Fruit fly (Drosophila melanogaster): ENCODE measurements around the gene inaF-C.

Gene inaF-C

dm6 chrX:11694959-11695882 is 36.3 kb downstream of the inaF-C start, which contains the start of gene PhKgamma (continued):
- TF ChIP-seq fd59A (GFP tag; optimal IDR thresholded peaks at IDR 0.05) (peak; percentile 29), svp (GFP tag) (peak; percentile 83), Sox14 (GFP tag; optimal IDR thresholded peaks at IDR 0.05) (peak; percentile 35), topi (GFP tag; optimal IDR thresholded peaks at IDR 0.05) (peak; percentile 15), Hr38 (GFP tag; optimal IDR thresholded peaks at IDR 0.05) (no peak), CG7368 (GFP tag; optimal IDR thresholded peaks at IDR 0.05) (peak; percentile 28), CG8319 (GFP tag; optimal IDR thresholded peaks at IDR 0.05) (no peak), eg (GFP tag; IDR thresholded peaks at IDR 0.05) (peak; percentile 74; the same call in 2 of the 3 replicates), CG11294 (GFP tag; IDR thresholded peaks at IDR 0.05) (no peak; the same call in 1 of the 2 replicates), CG16779 (tag; optimal IDR thresholded peaks at IDR 0.05) (peak; percentile 67), Hr4 (GFP tag; optimal IDR thresholded peaks at IDR 0.05) (no peak)

dm6 chrX:11689669-11690068 is 41.9 kb downstream of the inaF-C start:
- TF ChIP-seq Ets96B (tag; optimal IDR thresholded peaks at IDR 0.05) (no peak), CG15336 (GFP tag; IDR thresholded peaks at IDR 0.05) (no peak), net (GFP tag; optimal IDR thresholded peaks at IDR 0.05) (no peak), CG8632 (GFP tag; optimal IDR thresholded peaks at IDR 0.05) (no peak), fkh (GFP tag; optimal IDR thresholded peaks at IDR 0.05) (peak; percentile 25), achi (GFP tag; optimal IDR thresholded peaks at IDR 0.05) (no peak), CG1621 (tag; optimal IDR thresholded peaks at IDR 0.05) (no peak), Eip78C (GFP tag) (peak; percentile 64), ss (GFP tag; optimal IDR thresholded peaks at IDR 0.05) (peak in 1 of 2 experiments; percentile 12), spab (GFP tag; optimal IDR thresholded peaks at IDR 0.05) (no peak)

- TF ChIP-seq fkh (GFP tag; optimal IDR thresholded peaks at IDR 0.05) = peak; percentile 1
- TF ChIP-seq Ets96B (tag; optimal IDR thresholded peaks at IDR 0.05) = no peak
- TF ChIP-seq svp (GFP tag) = peak; percentile 83
- TF ChIP-seq CG3032 (tag; optimal IDR thresholded peaks at IDR 0.05) = no peak
- peak; percentile 72 for TF ChIP-seq vri (GFP tag; optimal IDR thresholded peaks at IDR 0.05)
- TF ChIP-seq ss (GFP tag; optimal IDR thresholded peaks at IDR 0.05) = peak in 1 of 2 experiments; percentile 2
- peak; percentile 52 for TF ChIP-seq Eip78C (GFP tag)
- no peak for TF ChIP-seq Sox102F (GFP tag; optimal IDR thresholded peaks at IDR 0.05)
These were observed 43.7 kb downstream of the inaF-C start for dm6 chrX:11687666-11688492.

dm6 chrX:11686675-11687074 is 44.9 kb downstream of the inaF-C start:
- TF ChIP-seq Blimp-1 (GFP tag; optimal IDR thresholded peaks at IDR 0.05) (peak; percentile 52), svp (GFP tag) (peak; percentile 65), CG6808 (GFP tag; optimal IDR thresholded peaks at IDR 0.05) (peak; percentile 5), CG8632 (GFP tag; optimal IDR thresholded peaks at IDR 0.05) (no peak), Eip78C (GFP tag) (peak; percentile 41), CG10669 (GFP tag; optimal IDR thresholded peaks at IDR 0.05) (no peak), Gug (GFP tag; IDR thresholded peaks at IDR 0.05) (0 out of 2 replicates have a peak, but pooled peaks have one; percentile 9)

- TF ChIP-seq esn (GFP tag; optimal IDR thresholded peaks at IDR 0.05) (peak; percentile 86), dac (GFP tag; optimal IDR thresholded peaks at IDR 0.05) (no peak), fd85E (GFP tag; optimal IDR thresholded peaks at IDR 0.05) (no peak), CG8119 (GFP tag; IDR thresholded peaks at IDR 0.05) (peak; percentile 76), Hr4 (GFP tag; optimal IDR thresholded peaks at IDR 0.05) (peak; percentile 22), achi (GFP tag; optimal IDR thresholded peaks at IDR 0.05) (peak; percentile 83), OdsH (GFP tag; optimal IDR thresholded peaks at IDR 0.05) (peak; percentile 82), CG6792 (GFP tag; optimal IDR thresholded peaks at IDR 0.05) (peak; percentile 79), CG6276 (GFP tag; optimal IDR thresholded peaks at IDR 0.05) (peak; percentile 49), Ets21C (GFP tag; optimal IDR thresholded peaks at IDR 0.05) (peak; percentile 59), Smox (GFP tag; optimal IDR thresholded peaks at IDR 0.05) (peak; percentile 82), Met (GFP tag; optimal IDR thresholded peaks at IDR 0.05) (no peak), fd59A (GFP tag; optimal IDR thresholded peaks at IDR 0.05) (peak; percentile 87), Sox14 (GFP tag; optimal IDR thresholded peaks at IDR 0.05) (peak; percentile 66), salr (GFP tag; optimal IDR thresholded peaks at IDR 0.05) (peak; percentile 48 to 72), CG3032 (tag; optimal IDR thresholded peaks at IDR 0.05) (peak; percentile 87)
These were observed 45.5 kb downstream of the inaF-C start for dm6 chrX:11685918-11686640.

Data from whole organism, prepupa.